Worm (Caenorhabditis elegans) whole organism, late embryonic: Measurements from ENCODE around the gene M18.6.
"Not testable (repeated sequence)": the region's sequence is repeated elsewhere in the genome, so short reads cannot be mapped to it uniquely, and the experiment has no call there.

Experiments
- C08G9.2 ChIP-seq: sonication (generic microtip); optimal IDR thresholded peaks from 2 replicates; lab custom pipeline; 2016; ENCODE audit warnings: mild to moderate bottlenecking, missing genetic modification characterization, moderate library complexity, missing compliant biosample characterization
- C38D4.7 ChIP-seq: fragments of 200-800 bp; sonication (Bioruptor generic); optimal IDR thresholded peaks from 2 replicates; lab custom pipeline; 2018; ENCODE audit warnings: mild to moderate bottlenecking, missing genetic modification characterization, moderate library complexity, missing compliant biosample characterization
- F13H6.1 ChIP-seq: sonication (generic microtip); optimal IDR thresholded peaks from 2 replicates; lab custom pipeline; 2016; ENCODE audit warnings: missing genetic modification characterization, missing compliant biosample characterization
- T23F11.4 ChIP-seq: fragments of 200-800 bp; sonication (Bioruptor generic); optimal IDR thresholded peaks from 2 replicates; lab custom pipeline; 2018; ENCODE audit warnings: mild to moderate bottlenecking, missing genetic modification characterization, missing compliant biosample characterization
- Y22D7AL.16 ChIP-seq: sonication (generic microtip); optimal IDR thresholded peaks from 2 replicates; lab custom pipeline; 2016; ENCODE audit warnings: missing genetic modification characterization, missing compliant biosample characterization
- ama-1 ChIP-seq: fragments of 150-350 bp; optimal IDR thresholded peaks from 2 replicates; lab custom pipeline; 2014
- ceh-14 ChIP-seq: sonication (generic microtip); optimal IDR thresholded peaks from 2 replicates; lab custom pipeline; 2016; ENCODE audit warnings: missing genotype, missing genetic modification characterization, missing compliant biosample characterization
- ceh-19 ChIP-seq: fragments of 200-800 bp; sonication (Bioruptor generic); optimal IDR thresholded peaks from 2 replicates; lab custom pipeline; 2018; ENCODE audit warnings: mild to moderate bottlenecking, missing genetic modification characterization, missing compliant biosample characterization
- ceh-2 ChIP-seq: sonication (generic microtip); optimal IDR thresholded peaks from 2 replicates; lab custom pipeline; 2016; ENCODE audit warnings: missing genotype, missing genetic modification characterization, missing compliant biosample characterization
- ceh-22 ChIP-seq: sonication (generic microtip); optimal IDR thresholded peaks from 2 replicates; lab custom pipeline; 2017; ENCODE audit warnings: missing biosample characterization, missing genetic modification characterization
- ceh-24 ChIP-seq: sonication (generic microtip); optimal IDR thresholded peaks from 2 replicates; lab custom pipeline; 2016; ENCODE audit warnings: mild to moderate bottlenecking, missing genetic modification characterization, missing compliant biosample characterization
- ceh-30 ChIP-seq: fragments of 150-350 bp; optimal IDR thresholded peaks from 2 replicates; lab custom pipeline; 2014; ENCODE audit warnings: missing biosample characterization, missing genetic modification characterization
- ceh-48 ChIP-seq: sonication (generic microtip); optimal IDR thresholded peaks from 2 replicates; lab custom pipeline; 2016; ENCODE audit warnings: missing genetic modification characterization, inconsistent platforms, missing compliant biosample characterization
- ceh-9 ChIP-seq: sonication (generic microtip); optimal IDR thresholded peaks from 2 replicates; lab custom pipeline; 2016; ENCODE audit warnings: mild to moderate bottlenecking, missing genetic modification characterization, inconsistent platforms, missing compliant biosample characterization
- che-1 ChIP-seq: sonication (generic microtip); optimal IDR thresholded peaks from 2 replicates; lab custom pipeline; 2016; ENCODE audit warnings: mild to moderate bottlenecking, missing genetic modification characterization, missing compliant biosample characterization
- dmd-4 ChIP-seq: sonication (generic microtip); optimal IDR thresholded peaks from 2 replicates; lab custom pipeline; 2016; ENCODE audit warnings: borderline replicate concordance, missing genetic modification characterization, missing compliant biosample characterization
- elt-4 ChIP-seq: sonication (generic microtip); optimal IDR thresholded peaks from 2 replicates; lab custom pipeline; 2016; ENCODE audit warnings: missing genetic modification characterization, missing compliant biosample characterization
- ets-4 ChIP-seq: sonication (generic microtip); optimal IDR thresholded peaks from 2 replicates; lab custom pipeline; 2016; ENCODE audit warnings: missing genetic modification characterization, missing compliant biosample characterization
- eyg-1 ChIP-seq: sonication (generic microtip); optimal IDR thresholded peaks from 2 replicates; lab custom pipeline; 2016; ENCODE audit warnings: missing genotype, missing genetic modification characterization, missing compliant biosample characterization
- fax-1 ChIP-seq: sonication (generic microtip); optimal IDR thresholded peaks from 2 replicates; lab custom pipeline; 2016; ENCODE audit warnings: missing genotype, missing genetic modification characterization, missing compliant biosample characterization
- fkh-10 ChIP-seq: fragments of 150-350 bp; optimal IDR thresholded peaks from 2 replicates; lab custom pipeline; 2014; ENCODE audit warnings: missing biosample characterization, missing genetic modification reagents, missing genetic modification characterization
- hlh-13 ChIP-seq: fragments of 200-800 bp; sonication (Bioruptor generic); optimal IDR thresholded peaks from 2 replicates; lab custom pipeline; 2018; ENCODE audit warnings: mild to moderate bottlenecking, missing genetic modification characterization, missing compliant biosample characterization
- hlh-15 ChIP-seq: sonication (generic microtip); optimal IDR thresholded peaks from 2 replicates; lab custom pipeline; 2016; ENCODE audit warnings: missing genetic modification characterization, missing compliant biosample characterization
- hlh-30 ChIP-seq: sonication (generic microtip); optimal IDR thresholded peaks from 2 replicates; lab custom pipeline; 2017; ENCODE audit warnings: antibody characterized with exemption, missing genetic modification characterization, missing compliant biosample characterization; ENCODE audit not compliant: insufficient read depth
- hlh-8 ChIP-seq: sonication (generic microtip); optimal IDR thresholded peaks from 2 replicates; lab custom pipeline; 2016; ENCODE audit warnings: missing genotype, missing genetic modification characterization, missing compliant biosample characterization
- lim-6 ChIP-seq: sonication (generic microtip); optimal IDR thresholded peaks from 2 replicates; lab custom pipeline; 2016; ENCODE audit warnings: missing genetic modification characterization, missing compliant biosample characterization
- lin-11 ChIP-seq: fragments of 200-800 bp; sonication (Bioruptor generic); optimal IDR thresholded peaks from 2 replicates; lab custom pipeline; 2018; ENCODE audit warnings: mild to moderate bottlenecking, missing genetic modification characterization, missing compliant biosample characterization
- madf-2 ChIP-seq: sonication (generic microtip); optimal IDR thresholded peaks from 2 replicates; lab custom pipeline; 2017; ENCODE audit warnings: missing genetic modification characterization, missing compliant biosample characterization
- nfya-1 ChIP-seq: sonication (generic microtip); optimal IDR thresholded peaks from 2 replicates; lab custom pipeline; 2017; ENCODE audit warnings: missing genetic modification characterization, mild to moderate bottlenecking, missing compliant biosample characterization, antibody characterized with exemption, moderate library complexity
- nhr-11 ChIP-seq: fragments of 150-350 bp; optimal IDR thresholded peaks from 2 replicates; lab custom pipeline; 2014; ENCODE audit warnings: missing biosample characterization, missing genetic modification characterization
- nhr-232 ChIP-seq: sonication (generic microtip); optimal IDR thresholded peaks from 2 replicates; lab custom pipeline; 2016; ENCODE audit warnings: missing genetic modification characterization, missing compliant biosample characterization
- npax-4 ChIP-seq: sonication (generic microtip); optimal IDR thresholded peaks from 2 replicates; lab custom pipeline; 2016; ENCODE audit warnings: missing genetic modification characterization, missing compliant biosample characterization
- odd-2 ChIP-seq: sonication (generic microtip); optimal IDR thresholded peaks from 2 replicates; lab custom pipeline; 2017; ENCODE audit warnings: antibody characterized with exemption, mild to moderate bottlenecking, missing genetic modification characterization, missing compliant biosample characterization
- pat-9 ChIP-seq: fragments of 200-800 bp; sonication (Bioruptor generic); optimal IDR thresholded peaks from 2 replicates; lab custom pipeline; 2018; ENCODE audit warnings: mild to moderate bottlenecking, missing genetic modification characterization, moderate library complexity, missing compliant biosample characterization
- pha-2 ChIP-seq: sonication (generic microtip); optimal IDR thresholded peaks from 2 replicates; lab custom pipeline; 2017; ENCODE audit warnings: mild to moderate bottlenecking, missing genetic modification characterization, missing compliant biosample characterization
- pqm-1 ChIP-seq: sonication (generic microtip); optimal IDR thresholded peaks from 2 replicates; lab custom pipeline; 2016; ENCODE audit warnings: missing genetic modification characterization, missing compliant biosample characterization
- ref-2 ChIP-seq: sonication (generic microtip); optimal IDR thresholded peaks from 2 replicates; lab custom pipeline; 2016; ENCODE audit warnings: missing genetic modification characterization, missing compliant biosample characterization
- sdc-2 ChIP-seq: sonication (generic microtip); optimal IDR thresholded peaks from 2 replicates; lab custom pipeline; 2016; ENCODE audit warnings: missing genotype, missing genetic modification characterization, missing compliant biosample characterization
- syd-9 ChIP-seq: sonication (generic microtip); optimal IDR thresholded peaks from 2 replicates; lab custom pipeline; 2016; ENCODE audit warnings: mild to moderate bottlenecking, missing genetic modification characterization, moderate library complexity, missing compliant biosample characterization
- tbx-2 ChIP-seq: sonication (generic microtip); optimal IDR thresholded peaks from 2 replicates; lab custom pipeline; 2016; ENCODE audit warnings: missing genetic modification characterization, missing compliant biosample characterization
- tbx-7 ChIP-seq: sonication (generic microtip); optimal IDR thresholded peaks from 2 replicates; lab custom pipeline; 2016; ENCODE audit warnings: missing genotype, missing genetic modification characterization, missing compliant biosample characterization
- ttx-3 ChIP-seq: sonication (generic microtip); optimal IDR thresholded peaks from 2 replicates; lab custom pipeline; 2016; ENCODE audit warnings: missing genetic modification reagents, missing genetic modification characterization, missing compliant biosample characterization
- unc-3 ChIP-seq, 2 experiments: fragments of 200-800 bp in 1 of 2; sonication (Bioruptor generic) in 1 of 2; sonication (generic microtip) in 1 of 2; conservative IDR thresholded peaks in 1 of 2; optimal IDR thresholded peaks in 1 of 2; 2 replicates each; pipeline versions ENCODE4 v1.3.6 to Lab custom; 2016 to 2022; ENCODE audit warnings: missing compliant biosample characterization in 2 of 2, missing genetic modification characterization in 2 of 2, missing genetic modification reagents in 1 of 2
- unc-42 ChIP-seq: sonication (generic microtip); optimal IDR thresholded peaks from 2 replicates; lab custom pipeline; 2016; ENCODE audit warnings: missing genotype, missing genetic modification characterization, missing compliant biosample characterization
- unc-55 ChIP-seq: sonication (generic microtip); optimal IDR thresholded peaks from 2 replicates; lab custom pipeline; 2017; ENCODE audit warnings: missing biosample characterization, missing genetic modification reagents, missing genetic modification characterization
- zip-5 ChIP-seq: sonication (generic microtip); optimal IDR thresholded peaks from 2 replicates; lab custom pipeline; 2016; ENCODE audit warnings: missing genetic modification characterization, missing compliant biosample characterization

The M18.6 gene

ce11 chrIV:12138093-12138492, 17.0 kb downstream of the M18.6 start, which contains the start of gene B0001.4:
Gene B0001.4, minus strand, starts transcription at chrIV:12138193.
- not testable (repeated sequence) for TF ChIP-seq ceh-24, npax-4, C08G9.2 (tag; lab: Kevin White, UChicago)

- TF ChIP-seq che-1 (tag; lab: Kevin White, UChicago) (no peak), ceh-9 (no peak)
Observed at ce11 chrIV:12140959-12141358, 19.8 kb downstream of the M18.6 start, which contains the start of gene B0001.8. Gene B0001.8, minus strand, starts transcription at chrIV:12141059.

- no peak for TF ChIP-seq tbx-2 (tag; lab: Kevin White, UChicago)
- TF ChIP-seq pqm-1: no peak
- TF ChIP-seq fkh-10: no peak
- TF ChIP-seq madf-2 (tag; lab: Kevin White, UChicago): no peak
- TF ChIP-seq odd-2 (tag; lab: Kevin White, UChicago): no peak
- TF ChIP-seq nfya-1 (tag; lab: Kevin White, UChicago): no peak
- no peak for TF ChIP-seq ama-1 (lab: Kevin White, UChicago)
- no peak for TF ChIP-seq npax-4 (tag; lab: Kevin White, UChicago)
- TF ChIP-seq tbx-7: no peak
- no peak for TF ChIP-seq ttx-3 (tag; lab: Kevin White, UChicago)
- TF ChIP-seq F13H6.1 (tag; lab: Kevin White, UChicago): no peak
- TF ChIP-seq ceh-14 (tag; lab: Kevin White, UChicago): no peak
- no peak for TF ChIP-seq dmd-4
- TF ChIP-seq lim-6: no peak
- TF ChIP-seq ceh-48 (tag; lab: Kevin White, UChicago): no peak
- TF ChIP-seq syd-9 (tag; lab: Kevin White, UChicago): no peak
Observed at ce11 chrIV:12143231-12143630, 22.1 kb downstream of the M18.6 start, which contains the start of gene B0001.5. Gene B0001.5, minus strand, starts transcription at chrIV:12143331.

- no peak for TF ChIP-seq ceh-14 (tag; lab: Kevin White, UChicago)
- TF ChIP-seq nhr-232 (tag; lab: Kevin White, UChicago): no peak
- TF ChIP-seq C38D4.7: no peak
- no peak for TF ChIP-seq unc-3 (GFP tag; conservative IDR thresholded peaks at IDR 0.05; lab: Robert Waterston, UW)
- TF ChIP-seq unc-3 (tag; optimal IDR thresholded peaks at IDR 0.05; lab: Kevin White, UChicago): no peak
- no peak for TF ChIP-seq ets-4
- TF ChIP-seq ceh-30 (tag; lab: Kevin White, UChicago): no peak
- no peak for TF ChIP-seq madf-2 (tag; lab: Kevin White, UChicago)
- TF ChIP-seq pha-2 (tag; lab: Kevin White, UChicago): no peak
- no peak for TF ChIP-seq zip-5 (tag; lab: Kevin White, UChicago)
- no peak for TF ChIP-seq T23F11.4
- no peak for TF ChIP-seq sdc-2
- TF ChIP-seq hlh-15: no peak
- TF ChIP-seq lin-11: no peak
- no peak for TF ChIP-seq elt-4 (tag; lab: Kevin White, UChicago)
- TF ChIP-seq hlh-8 (tag; lab: Kevin White, UChicago): no peak
- no peak for TF ChIP-seq hlh-13
- TF ChIP-seq syd-9 (tag; lab: Kevin White, UChicago): no peak
- no peak for TF ChIP-seq nhr-11
- TF ChIP-seq nfya-1 (tag; lab: Kevin White, UChicago): no peak
- no peak for TF ChIP-seq ceh-48 (tag; lab: Kevin White, UChicago)
Observed at ce11 chrIV:12145681-12146080, 24.6 kb downstream of the M18.6 start, which contains the start of gene B0001.3. Gene B0001.3, minus strand, starts transcription at chrIV:12145735.

ce11 chrIV:12149609-12150008, 28.5 kb downstream of the M18.6 start:
- TF ChIP-seq nhr-232 (tag; lab: Kevin White, UChicago) (no peak), F13H6.1 (tag; lab: Kevin White, UChicago) (no peak), C08G9.2 (tag; lab: Kevin White, UChicago) (no peak), elt-4 (tag; lab: Kevin White, UChicago) (no peak), ceh-19 (GFP tag; lab: Kevin White, UChicago) (no peak), ceh-2 (tag; lab: Kevin White, UChicago) (no peak), hlh-30 (tag; lab: Kevin White, UChicago) (no peak), pat-9 (no peak), eyg-1 (tag; lab: Kevin White, UChicago) (no peak), hlh-15 (no peak), unc-55 (GFP tag; lab: Kevin White, UChicago) (no peak), fax-1 (tag; lab: Kevin White, UChicago) (no peak), npax-4 (tag; lab: Kevin White, UChicago) (no peak), ceh-22 (tag; lab: Kevin White, UChicago) (no peak), ref-2 (tag; lab: Kevin White, UChicago) (no peak), unc-42 (tag; lab: Kevin White, UChicago) (no peak), Y22D7AL.16 (tag; lab: Kevin White, UChicago) (no peak), ets-4 (no peak)
